Fruit fly (Drosophila melanogaster) whole organism, pupa: Measurements from ENCODE around the gene CG42818.
A peak's percentile ranks its signal among the peaks of the same experiment; 100 is the strongest.

ENCODE experiments used
- CG10348 ChIP-seq: fragments of 200-800 bp; sonication (Bioruptor generic); IDR thresholded peaks from 2 replicates; pipeline ENCODE4 v1.3.6; 2022; ENCODE audit warnings: missing biosample characterization, missing genetic modification characterization
- CG12605 ChIP-seq: fragments of 200-800 bp; sonication (Bioruptor generic); IDR thresholded peaks from 2 replicates; pipeline ENCODE4 v1.3.6; 2022; ENCODE audit warnings: missing biosample characterization, missing genetic modification characterization
- CG13204 ChIP-seq: fragments of 200-800 bp; sonication (Bioruptor generic); optimal IDR thresholded peaks from 2 replicates; lab custom pipeline; 2018; ENCODE audit warnings: missing biosample characterization, mild to moderate bottlenecking, missing genetic modification characterization, moderate library complexity
- CG14655 ChIP-seq: fragments of 200-800 bp; sonication (Bioruptor generic); optimal IDR thresholded peaks from 3 replicates; lab custom pipeline; 2017; ENCODE audit warnings: mild to moderate bottlenecking, missing biosample characterization, missing genetic modification reagents, missing genetic modification characterization
- CG15710 ChIP-seq: fragments of 200-800 bp; sonication (Bioruptor generic); optimal IDR thresholded peaks from 2 replicates; lab custom pipeline; 2018; ENCODE audit warnings: missing biosample characterization, mild to moderate bottlenecking, missing genetic modification characterization, moderate library complexity
- CG17806 ChIP-seq: fragments of 200-800 bp; sonication (Bioruptor generic); optimal IDR thresholded peaks from 2 replicates; lab custom pipeline; 2018; ENCODE audit warnings: missing biosample characterization, mild to moderate bottlenecking, missing genetic modification characterization, moderate library complexity
- CG32121 ChIP-seq: fragments of 200-800 bp; sonication (Bioruptor generic); IDR thresholded peaks from 2 replicates; pipeline ENCODE4 v1.3.6; 2022; ENCODE audit warnings: missing biosample characterization, missing genetic modification characterization
- CG34367 ChIP-seq: fragments of 200-800 bp; sonication (Bioruptor generic); optimal IDR thresholded peaks from 2 replicates; lab custom pipeline; 2018; ENCODE audit warnings: missing biosample characterization, mild to moderate bottlenecking, missing genetic modification characterization
- CG4496 ChIP-seq: fragments of 200-800 bp; sonication (Bioruptor generic); IDR thresholded peaks from 3 replicates; pipeline ENCODE4 v1.3.6; 2022; ENCODE audit warnings: missing biosample characterization, missing genetic modification characterization
- CG8159 ChIP-seq: fragments of 200-800 bp; sonication (Bioruptor generic); optimal IDR thresholded peaks from 3 replicates; lab custom pipeline; 2018; ENCODE audit warnings: missing biosample characterization, mild to moderate bottlenecking, missing genetic modification characterization, moderate library complexity
- CG8301 ChIP-seq: fragments of 200-800 bp; sonication (Bioruptor generic); optimal IDR thresholded peaks from 2 replicates; lab custom pipeline; 2018; ENCODE audit warnings: missing biosample characterization, mild to moderate bottlenecking, missing genetic modification characterization
- CG9948 ChIP-seq: fragments of 200-800 bp; sonication (Bioruptor generic); optimal IDR thresholded peaks from 2 replicates; lab custom pipeline; 2018; ENCODE audit warnings: missing biosample characterization, mild to moderate bottlenecking, missing genetic modification characterization, moderate library complexity
- D1 ChIP-seq: fragments of 200-800 bp; sonication (Bioruptor generic); optimal IDR thresholded peaks from 2 replicates; lab custom pipeline; 2018; ENCODE audit warnings: missing biosample characterization, mild to moderate bottlenecking, missing genetic modification characterization, moderate library complexity
- EcR ChIP-seq: fragments of 200-800 bp; sonication (Bioruptor generic); optimal IDR thresholded peaks from 3 replicates; lab custom pipeline; 2019; ENCODE audit warnings: missing biosample characterization, missing genetic modification characterization, mild to moderate bottlenecking, moderate library complexity, missing genetic modification reagents
- Ets98B ChIP-seq: fragments of 200-800 bp; sonication (Bioruptor generic); IDR thresholded peaks from 2 replicates; pipeline ENCODE4 v1.3.6; 2022; ENCODE audit warnings: missing biosample characterization, missing genetic modification characterization
- Pif1A ChIP-seq: fragments of 200-800 bp; sonication (Bioruptor generic); optimal IDR thresholded peaks from 3 replicates; lab custom pipeline; 2016; ENCODE audit warnings: missing biosample characterization, missing genetic modification characterization
- Pif1B ChIP-seq: fragments of 200-800 bp; sonication (Bioruptor generic); optimal IDR thresholded peaks from 3 replicates; lab custom pipeline; 2016; ENCODE audit warnings: missing biosample characterization, missing genetic modification characterization
- Snoo ChIP-seq: fragments of 200-800 bp; sonication (Bioruptor generic); optimal IDR thresholded peaks from 3 replicates; lab custom pipeline; 2017; ENCODE audit warnings: missing biosample characterization, mild to moderate bottlenecking, missing genetic modification characterization, inconsistent platforms
- fd96Ca ChIP-seq: fragments of 200-800 bp; sonication (Bioruptor generic); IDR thresholded peaks from 3 replicates; pipeline ENCODE4 v1.3.6; 2022; ENCODE audit warnings: missing biosample characterization, missing genetic modification characterization
- gl ChIP-seq: fragments of 200-800 bp; sonication (Bioruptor generic); optimal IDR thresholded peaks from 2 replicates; lab custom pipeline; 2018; ENCODE audit warnings: missing biosample characterization, mild to moderate bottlenecking, missing genetic modification characterization
- rn ChIP-seq: fragments of 200-800 bp; sonication (Bioruptor generic); IDR thresholded peaks from 2 replicates; pipeline ENCODE4 v1.3.6; 2022; ENCODE audit warnings: missing biosample characterization, missing genetic modification characterization

Gene CG42818

DNA sequence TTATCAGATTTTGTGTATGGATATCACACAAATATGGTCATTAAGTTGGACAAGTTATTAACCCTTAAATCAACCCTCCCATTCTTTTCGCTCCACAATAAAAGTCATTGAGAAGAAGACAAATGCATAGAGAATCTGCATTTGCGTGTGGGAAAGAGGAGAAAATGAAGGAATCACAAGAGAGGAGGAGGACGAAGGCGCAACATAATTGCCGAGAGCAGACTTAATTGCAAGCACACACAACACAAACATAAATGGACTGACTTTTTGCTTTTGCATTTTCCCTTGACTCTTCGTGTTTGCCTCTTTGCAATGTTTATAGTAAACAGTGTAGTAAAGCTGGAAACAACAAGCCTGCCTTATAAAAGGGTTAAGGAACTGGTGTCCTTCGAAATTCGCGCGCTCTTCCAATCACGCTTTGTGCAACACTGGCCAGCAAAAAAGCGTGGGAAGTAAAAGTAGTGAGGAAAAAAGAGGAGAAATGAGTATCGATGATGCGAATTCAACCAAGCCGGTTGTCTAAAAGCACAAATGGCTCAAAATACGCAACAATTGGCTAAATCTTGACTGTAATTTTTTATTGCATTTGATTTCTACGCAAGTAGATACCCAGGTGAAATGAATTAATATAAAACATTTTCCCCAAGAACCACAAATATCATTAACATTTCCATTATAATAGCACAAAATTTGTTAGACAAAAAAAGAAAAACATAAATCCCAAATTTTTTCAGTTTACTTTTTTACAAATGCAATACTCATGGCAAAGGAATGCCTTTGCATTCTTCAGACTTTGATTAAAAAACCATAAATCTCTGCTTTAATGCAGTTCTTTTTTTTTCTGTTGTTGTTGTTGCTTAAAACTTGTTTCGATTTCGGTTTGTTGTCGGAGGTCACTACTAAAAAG, 25.7 kb downstream of the CG42818 start:
- TF ChIP-seq CG8301 (tag; lab: Kevin White, UChicago) (peak; percentile 38), CG10348 (no peak), gl (no peak), CG17806 (tag; lab: Kevin White, UChicago) (peak; percentile 49), CG34367 (tag; lab: Kevin White, UChicago) (peak; percentile 30), D1 (tag; lab: Kevin White, UChicago) (peak; percentile 56), CG13204 (GFP tag; lab: Kevin White, UChicago) (no peak), CG32121 (GFP tag; lab: Robert Waterston, UW) (no peak), Ets98B (GFP tag; lab: Robert Waterston, UW) (no peak), fd96Ca (no peak), CG15710 (tag; lab: Kevin White, UChicago) (peak; percentile 37), rn (no peak), CG12605 (GFP tag; lab: Robert Waterston, UW) (no peak), EcR (GFP tag; lab: Kevin White, UChicago) (peak; percentile 90), CG4496 (GFP tag; lab: Robert Waterston, UW) (no peak), CG8159 (tag; lab: Kevin White, UChicago) (peak; percentile 43), Pif1B (GFP tag; lab: Kevin White, UChicago) (no peak), CG9948 (tag; lab: Kevin White, UChicago) (peak; percentile 48)

DNA sequence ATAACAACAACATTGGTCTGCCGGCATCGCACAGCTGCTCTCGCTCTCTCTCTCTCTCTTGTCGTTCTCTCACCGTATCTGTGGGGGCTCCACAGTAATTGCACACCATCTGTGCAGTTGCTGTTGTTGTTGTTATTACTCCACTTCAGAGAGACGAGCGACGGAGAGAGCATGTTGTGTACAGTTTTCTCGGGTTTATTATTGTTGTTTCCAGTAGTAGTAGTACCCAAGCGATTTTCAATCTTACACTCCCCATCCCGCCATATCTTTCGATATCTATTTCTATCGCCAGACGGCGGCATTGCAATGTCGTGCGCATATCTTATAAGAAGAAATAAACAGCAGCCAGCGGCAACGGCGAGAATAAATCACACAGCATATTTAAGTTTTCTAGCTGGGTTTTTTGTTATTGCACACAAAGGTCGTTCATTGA, 26.4 kb downstream of the CG42818 start:
- peak; percentile 17 for TF ChIP-seq CG8301 (tag; lab: Kevin White, UChicago)
- peak; percentile 15 for TF ChIP-seq CG13204 (GFP tag; lab: Kevin White, UChicago)
- TF ChIP-seq CG10348, result no peak
- peak; percentile 89 for TF ChIP-seq EcR (GFP tag; lab: Kevin White, UChicago)

DNA sequence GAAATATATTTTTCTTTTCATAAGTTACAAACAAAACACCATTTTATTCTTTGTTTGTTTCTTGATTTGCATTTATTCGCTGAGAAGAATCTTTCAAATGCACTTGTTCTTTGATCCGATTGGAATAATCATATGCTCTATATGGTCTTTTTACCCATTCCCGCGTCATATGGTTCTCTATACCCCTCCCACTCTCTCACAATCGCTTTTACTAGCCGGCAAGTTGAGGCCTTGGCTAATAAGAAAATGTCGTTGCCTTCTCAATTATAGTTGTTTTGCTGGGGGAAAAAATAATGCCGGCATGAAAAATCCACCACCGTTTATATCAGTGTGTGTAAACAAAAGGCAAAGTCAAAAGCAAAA, 27.1 kb downstream of the CG42818 start:
- TF ChIP-seq Pif1B (GFP tag; lab: Kevin White, UChicago), result peak; percentile 39
- TF ChIP-seq CG8301 (tag; lab: Kevin White, UChicago), result no peak
- TF ChIP-seq, all 21 proteins: peak for 1

DNA sequence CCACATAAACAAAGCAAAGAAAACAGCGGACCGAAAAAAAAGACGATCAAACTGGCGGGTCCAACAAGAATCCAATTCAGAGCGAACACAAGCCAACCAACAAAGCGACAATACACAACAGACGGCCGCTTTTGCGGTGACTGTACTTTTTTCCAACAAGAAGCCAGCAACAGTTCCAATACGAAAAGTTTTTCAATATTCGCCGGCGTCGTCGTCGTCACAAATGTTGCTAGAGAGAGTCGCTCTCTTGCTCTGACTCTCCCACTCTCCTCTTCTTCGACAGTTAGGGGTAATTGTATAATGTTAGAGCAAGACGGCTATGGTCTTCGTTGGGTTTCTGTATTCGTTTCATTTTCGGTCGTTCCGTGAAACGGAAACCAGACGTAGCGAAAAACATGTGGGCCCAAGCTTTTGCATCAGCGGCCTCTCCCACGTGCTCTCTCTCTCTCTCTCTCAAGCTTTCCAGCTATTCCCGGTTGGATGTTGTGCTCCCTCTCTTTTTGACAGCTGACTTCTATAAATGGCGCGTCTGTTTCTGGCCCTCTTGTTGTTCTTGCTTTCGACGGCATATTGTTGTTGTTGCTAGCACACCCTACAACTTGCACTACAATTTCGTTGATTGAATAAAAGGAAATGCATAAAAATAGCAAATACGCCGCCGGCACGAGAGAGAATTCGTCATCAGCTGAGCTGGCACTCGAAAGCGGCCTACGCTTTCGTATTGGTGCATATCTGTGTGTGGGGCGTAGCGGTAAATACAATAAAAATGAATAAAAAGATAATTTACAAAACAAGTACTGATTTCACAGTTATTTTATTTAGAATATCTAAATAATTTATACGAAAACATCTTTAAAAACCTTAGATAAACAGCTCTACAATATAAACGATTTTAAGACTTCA, 27.7 kb downstream of the CG42818 start:
- TF ChIP-seq Snoo (tag; lab: Kevin White, UChicago), result peak; percentile 83
- TF ChIP-seq CG14655 (GFP tag; lab: Kevin White, UChicago), result peak; percentile 61
- no peak for TF ChIP-seq Ets98B (GFP tag; lab: Robert Waterston, UW)
- TF ChIP-seq D1 (tag; lab: Kevin White, UChicago), result no peak
- peak; percentile 32 for TF ChIP-seq CG15710 (tag; lab: Kevin White, UChicago)
- peak; percentile 49 for TF ChIP-seq CG34367 (tag; lab: Kevin White, UChicago)
- TF ChIP-seq Pif1A (GFP tag; lab: Kevin White, UChicago), result peak; percentile 21
- TF ChIP-seq CG9948 (tag; lab: Kevin White, UChicago), result no peak
- peak; percentile 55 for TF ChIP-seq CG13204 (GFP tag; lab: Kevin White, UChicago)
- peak; percentile 74 for TF ChIP-seq gl
- peak; percentile 82 for TF ChIP-seq EcR (GFP tag; lab: Kevin White, UChicago)
- TF ChIP-seq CG8159 (tag; lab: Kevin White, UChicago), result peak; percentile 55
- TF ChIP-seq CG8301 (tag; lab: Kevin White, UChicago), result peak; percentile 26
- TF ChIP-seq, all 21 proteins: peak for 10

DNA sequence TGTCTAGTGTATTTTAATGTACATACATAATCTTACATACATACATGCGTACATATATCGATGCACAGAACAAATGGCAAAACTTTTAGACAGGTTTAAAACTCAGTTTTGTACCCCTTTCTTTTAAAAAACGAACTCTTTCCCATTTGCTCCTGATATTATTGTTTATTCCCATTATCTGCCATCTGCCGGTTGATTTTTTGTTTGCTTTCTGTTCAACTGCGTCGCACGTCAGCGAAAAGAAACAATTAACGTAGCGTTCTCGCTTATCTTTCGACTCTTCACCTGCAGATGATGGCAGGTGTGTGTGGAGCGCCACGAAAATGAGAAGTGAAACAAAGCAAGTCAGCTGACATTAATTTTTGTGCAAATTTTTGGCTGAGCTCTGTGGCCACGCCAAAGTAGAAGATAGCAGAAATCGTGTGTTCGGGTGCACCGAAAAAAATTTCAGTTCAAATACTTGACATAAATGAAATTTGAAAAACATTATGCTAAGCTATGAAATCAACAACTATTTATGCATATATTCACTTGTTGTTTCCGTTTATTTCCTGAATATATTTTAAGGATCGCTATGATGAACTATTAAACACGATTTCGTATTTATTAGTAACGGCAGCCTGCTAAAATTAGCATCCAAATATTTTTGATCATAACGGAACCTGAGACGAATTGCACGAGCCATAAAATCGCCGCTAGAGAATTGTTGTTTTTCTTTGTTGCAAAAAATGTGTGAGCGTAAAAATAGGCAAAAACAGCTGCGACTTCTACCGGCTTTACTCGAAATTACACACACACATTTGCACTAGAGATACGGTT, 29.1 kb downstream of the CG42818 start:
- TF ChIP-seq CG8301 (tag; lab: Kevin White, UChicago), result peak; percentile 59
- TF ChIP-seq EcR (GFP tag; lab: Kevin White, UChicago), result no peak
- peak; percentile 7 for TF ChIP-seq Pif1A (GFP tag; lab: Kevin White, UChicago)
- peak; percentile 44 for TF ChIP-seq CG14655 (GFP tag; lab: Kevin White, UChicago)
